Fruit fly (Drosophila melanogaster) whole organism, embryonic: ENCODE data around the gene CG6067.
A peak's percentile ranks its signal among the peaks of the same experiment; 100 is the strongest.

Experiments used
- Abd-B ChIP-seq: fragments of 200-800 bp; sonication (Bioruptor generic); optimal IDR thresholded peaks from 2 replicates; lab custom pipeline; 2018; ENCODE audit warnings: missing biosample characterization, mild to moderate bottlenecking, missing genetic modification characterization, moderate library complexity
- CG10209 ChIP-seq: fragments of 200-800 bp; sonication (Bioruptor generic); optimal IDR thresholded peaks from 3 replicates; lab custom pipeline; 2017; ENCODE audit warnings: missing biosample characterization, mild to moderate bottlenecking, missing genetic modification characterization, missing genetic modification reagents
- CG10462 ChIP-seq: fragments of 200-800 bp; sonication (Bioruptor generic); optimal IDR thresholded peaks from 2 replicates; lab custom pipeline; 2016; ENCODE audit warnings: missing biosample characterization, missing genetic modification characterization
- CG11456 ChIP-seq: fragments of 200-800 bp; sonication (Bioruptor generic); IDR thresholded peaks from 3 replicates; pipeline ENCODE4 v1.3.6; 2022; ENCODE audit warnings: missing biosample characterization, missing genetic modification characterization
- CG11504 ChIP-seq: fragments of 200-800 bp; sonication (Bioruptor generic); optimal IDR thresholded peaks from 3 replicates; lab custom pipeline; 2019; ENCODE audit warnings: missing biosample characterization, mild to moderate bottlenecking, missing genetic modification characterization, moderate library complexity
- CG12104 ChIP-seq: fragments of 200-800 bp; sonication (Bioruptor generic); optimal IDR thresholded peaks from 3 replicates; lab custom pipeline; 2016; ENCODE audit warnings: missing biosample characterization, missing genetic modification characterization
- CG13624 ChIP-seq: fragments of 200-800 bp; sonication (Bioruptor generic); optimal IDR thresholded peaks from 2 replicates; lab custom pipeline; 2016; ENCODE audit warnings: missing biosample characterization, missing genetic modification characterization
- CG14441 ChIP-seq: fragments of 200-800 bp; sonication (Bioruptor generic); IDR thresholded peaks from 2 replicates; pipeline ENCODE4 v1.3.6; 2022; ENCODE audit warnings: missing biosample characterization, missing genetic modification characterization
- CG16813 ChIP-seq: fragments of 200-800 bp; sonication (Bioruptor generic); IDR thresholded peaks from 3 replicates; pipeline ENCODE4 v1.3.6; 2022; ENCODE audit warnings: missing biosample characterization, missing genetic modification characterization; ENCODE audit not compliant: partially characterized antibody
- CG31365 ChIP-seq: fragments of 200-800 bp; sonication (Bioruptor generic); optimal IDR thresholded peaks from 2 replicates; lab custom pipeline; 2018; ENCODE audit warnings: missing biosample characterization, mild to moderate bottlenecking, missing genetic modification characterization
- CG3407 ChIP-seq: fragments of 200-800 bp; sonication (Bioruptor generic); optimal IDR thresholded peaks from 2 replicates; lab custom pipeline; 2018; ENCODE audit warnings: missing biosample characterization, mild to moderate bottlenecking, missing genetic modification characterization
- CG7786 ChIP-seq: fragments of 200-800 bp; sonication (Bioruptor generic); optimal IDR thresholded peaks from 2 replicates; lab custom pipeline; 2016; ENCODE audit warnings: missing biosample characterization, missing genetic modification characterization
- CG8478 ChIP-seq: fragments of >200 bp; optimal IDR thresholded peaks from 2 replicates; lab custom pipeline; 2018
- CG8944 ChIP-seq: fragments of 200-800 bp; sonication (Bioruptor generic); optimal IDR thresholded peaks from 3 replicates; lab custom pipeline; 2016; ENCODE audit warnings: missing biosample characterization, missing genetic modification characterization
- D19A ChIP-seq: fragments of 200-800 bp; optimal IDR thresholded peaks from 3 replicates; lab custom pipeline; 2019; ENCODE audit warnings: missing biosample characterization, mild to moderate bottlenecking, missing genetic modification characterization, moderate library complexity
- Deaf1 ChIP-seq: fragments of 200-800 bp; optimal IDR thresholded peaks from 3 replicates; lab custom pipeline; 2019; ENCODE audit warnings: missing biosample characterization, mild to moderate bottlenecking, missing genetic modification characterization, moderate library complexity
- Dfd ChIP-seq, 2 experiments: fragments of >200 bp; optimal IDR thresholded peaks; 2 replicates each; lab custom pipeline; 2017; ENCODE audit warnings: missing biosample characterization in 2 of 2, missing genetic modification characterization in 2 of 2
- Doc2 ChIP-seq: fragments of 200-800 bp; sonication (Bioruptor generic); IDR thresholded peaks from 2 replicates; pipeline ENCODE4 v1.3.6; 2022; ENCODE audit warnings: missing biosample characterization, missing genetic modification characterization
- Drgx ChIP-seq: fragments of 200-800 bp; sonication (Bioruptor generic); IDR thresholded peaks from 2 replicates; pipeline ENCODE4 v1.3.6; 2022; ENCODE audit warnings: missing biosample characterization, missing genetic modification characterization
- E2f1 ChIP-seq: fragments of 200-800 bp; sonication (Bioruptor generic); IDR thresholded peaks from 2 replicates; pipeline ENCODE4 v1.3.6; 2022; ENCODE audit warnings: missing biosample characterization, missing genetic modification characterization
- E2f2 ChIP-seq: fragments of 200-800 bp; sonication (Bioruptor generic); IDR thresholded peaks from 2 replicates; pipeline ENCODE4 v1.3.6; 2022; ENCODE audit warnings: missing biosample characterization, missing genetic modification characterization
- Ets97D ChIP-seq: fragments of 200-800 bp; sonication (Bioruptor generic); optimal IDR thresholded peaks from 3 replicates; lab custom pipeline; 2016; ENCODE audit warnings: missing biosample characterization, missing genetic modification characterization
- Hey ChIP-seq: fragments of 200-800 bp; sonication (Bioruptor generic); optimal IDR thresholded peaks from 3 replicates; lab custom pipeline; 2018; ENCODE audit warnings: missing biosample characterization, mild to moderate bottlenecking, missing genetic modification characterization
- Hr51 ChIP-seq, 2 experiments: fragments of 200-800 bp; sonication (Bioruptor generic); optimal IDR thresholded peaks; 2 replicates in 1 of 2; 3 replicates in 1 of 2; lab custom pipeline; 2016 to 2018; ENCODE audit warnings: missing biosample characterization in 2 of 2, missing genetic modification characterization in 2 of 2, mild to moderate bottlenecking in 1 of 2, moderate library complexity in 1 of 2
- Lhr ChIP-seq: fragments of 200-800 bp; sonication (Bioruptor generic); optimal IDR thresholded peaks from 3 replicates; lab custom pipeline; 2017; ENCODE audit warnings: mild to moderate bottlenecking, missing biosample characterization, missing genetic modification reagents, missing genetic modification characterization
- Oli ChIP-seq: fragments of 200-800 bp; sonication (Bioruptor generic); optimal IDR thresholded peaks from 2 replicates; lab custom pipeline; 2018; ENCODE audit warnings: missing biosample characterization, mild to moderate bottlenecking, missing genetic modification characterization, moderate library complexity
- Rx ChIP-seq: fragments of 200-800 bp; sonication (Bioruptor generic); IDR thresholded peaks from 2 replicates; pipeline ENCODE4 v1.3.6; 2022; ENCODE audit warnings: missing biosample characterization, missing genetic modification characterization
- Side ChIP-seq: fragments of 200-800 bp; sonication (Bioruptor generic); optimal IDR thresholded peaks from 2 replicates; lab custom pipeline; 2016; ENCODE audit warnings: missing biosample characterization, missing genetic modification characterization
- Ssrp ChIP-seq: fragments of 200-800 bp; sonication (Bioruptor generic); optimal IDR thresholded peaks from 2 replicates; lab custom pipeline; 2018; ENCODE audit warnings: missing biosample characterization, mild to moderate bottlenecking, missing genetic modification characterization, moderate library complexity
- YL-1 ChIP-seq: fragments of 200-800 bp; sonication (Bioruptor generic); optimal IDR thresholded peaks from 3 replicates; lab custom pipeline; 2017; ENCODE audit warnings: missing biosample characterization, mild to moderate bottlenecking, missing genetic modification characterization
- abd-A ChIP-seq: fragments of 200-800 bp; sonication (Bioruptor generic); optimal IDR thresholded peaks from 3 replicates; lab custom pipeline; 2019; ENCODE audit warnings: missing biosample characterization, mild to moderate bottlenecking, missing genetic modification characterization, moderate library complexity
- bsh ChIP-seq, 2 experiments: fragments of 200-800 bp; sonication (Bioruptor generic); optimal IDR thresholded peaks; 2 replicates each; lab custom pipeline; 2017 to 2018; ENCODE audit warnings: mild to moderate bottlenecking in 2 of 2, missing biosample characterization in 2 of 2, missing genetic modification characterization in 2 of 2, moderate library complexity in 1 of 2
- btn ChIP-seq: fragments of 200-800 bp; sonication (Bioruptor generic); optimal IDR thresholded peaks from 2 replicates; lab custom pipeline; 2016; ENCODE audit warnings: missing biosample characterization, missing genetic modification characterization
- cg ChIP-seq: fragments of 200-800 bp; sonication (Bioruptor generic); optimal IDR thresholded peaks from 3 replicates; lab custom pipeline; 2019; ENCODE audit warnings: missing biosample characterization, mild to moderate bottlenecking, missing genetic modification characterization, moderate library complexity
- crol ChIP-seq: fragments of 200-800 bp; sonication (Bioruptor generic); IDR thresholded peaks from 2 replicates; pipeline ENCODE4 v1.3.6; 2022; ENCODE audit warnings: missing biosample characterization, missing genetic modification characterization
- dpn ChIP-seq, 2 experiments: fragments of 200-800 bp; sonication (Bioruptor generic); optimal IDR thresholded peaks; 3 replicates each; lab custom pipeline; 2016; ENCODE audit warnings: missing biosample characterization in 2 of 2, missing genetic modification characterization in 2 of 2
- gcm ChIP-seq: fragments of 200-800 bp; sonication (Bioruptor generic); optimal IDR thresholded peaks from 2 replicates; lab custom pipeline; 2019; ENCODE audit warnings: missing biosample characterization, mild to moderate bottlenecking, missing genetic modification characterization, moderate library complexity
- kay ChIP-seq: fragments of 200-800 bp; sonication (Bioruptor generic); optimal IDR thresholded peaks from 2 replicates; lab custom pipeline; 2016; ENCODE audit warnings: missing biosample characterization, missing genetic modification characterization
- lmd ChIP-seq: fragments of 200-800 bp; sonication (Bioruptor generic); IDR thresholded peaks from 2 replicates; pipeline ENCODE4 v1.3.6; 2022; ENCODE audit warnings: missing biosample characterization, missing genetic modification characterization
- mld ChIP-seq: fragments of 200-800 bp; sonication (Bioruptor generic); IDR thresholded peaks from 3 replicates; pipeline ENCODE4 v1.3.6; 2022; ENCODE audit warnings: missing biosample characterization, missing genetic modification characterization; ENCODE audit not compliant: partially characterized antibody
- nom ChIP-seq: fragments of 200-800 bp; sonication (Bioruptor generic); optimal IDR thresholded peaks from 2 replicates; lab custom pipeline; 2017; ENCODE audit warnings: missing biosample characterization, missing genetic modification characterization, mild to moderate bottlenecking, moderate library complexity, missing genetic modification reagents
- salm ChIP-seq: fragments of 200-800 bp; sonication (Bioruptor generic); optimal IDR thresholded peaks from 2 replicates; lab custom pipeline; 2018; ENCODE audit warnings: missing biosample characterization, mild to moderate bottlenecking, missing genetic modification characterization
- sqz ChIP-seq: fragments of 200-800 bp; sonication (Bioruptor generic); optimal IDR thresholded peaks from 3 replicates; lab custom pipeline; 2018; ENCODE audit warnings: missing biosample characterization, mild to moderate bottlenecking, missing genetic modification characterization
- stwl ChIP-seq: fragments of 200-800 bp; sonication (Bioruptor generic); optimal IDR thresholded peaks from 3 replicates; lab custom pipeline; 2018; ENCODE audit warnings: missing biosample characterization, mild to moderate bottlenecking, missing genetic modification characterization, moderate library complexity
- tup ChIP-seq: fragments of 200-800 bp; sonication (Bioruptor generic); optimal IDR thresholded peaks from 2 replicates; lab custom pipeline; 2016; ENCODE audit warnings: missing biosample characterization, mild to moderate bottlenecking, missing genetic modification characterization, moderate library complexity

CG6067 gene

dm6 chrX:5932345-5932995, 23.0 kb upstream of the CG6067 start (continued):
- no peak for TF ChIP-seq Abd-B (GFP tag; lab: Kevin White, UChicago)
- no peak for TF ChIP-seq Hey (tag; lab: Kevin White, UChicago)
- no peak for TF ChIP-seq CG3407 (GFP tag; lab: Kevin White, UChicago)
- TF ChIP-seq lmd (GFP tag; lab: Robert Waterston, UW): peak; percentile 21; the same call in 1 of the 2 replicates
- no peak for TF ChIP-seq YL-1 (GFP tag; lab: Kevin White, UChicago)
- TF ChIP-seq E2f1: no peak
- peak; percentile 11 for TF ChIP-seq D19A (tag; lab: Kevin White, UChicago)
- TF ChIP-seq Hr51 (GFP tag; optimal IDR thresholded peaks at IDR 0.05; lab: Kevin White, UChicago): no peak
- no peak for TF ChIP-seq Ets97D (GFP tag; lab: Kevin White, UChicago)
- TF ChIP-seq gcm (GFP tag; lab: Kevin White, UChicago): no peak
- TF ChIP-seq CG10209 (GFP tag; lab: Kevin White, UChicago): peak; percentile 3
- no peak for TF ChIP-seq CG14441 (GFP tag; lab: Robert Waterston, UW)
- TF ChIP-seq CG12104 (GFP tag; lab: Kevin White, UChicago): no peak
- TF ChIP-seq btn: no peak
- no peak for TF ChIP-seq tup (GFP tag; lab: Kevin White, UChicago)
- TF ChIP-seq kay (GFP tag; lab: Kevin White, UChicago): no peak
- TF ChIP-seq Lhr (GFP tag; lab: Kevin White, UChicago): no peak
- peak; percentile 5 for TF ChIP-seq CG8944 (GFP tag; lab: Kevin White, UChicago)
- TF ChIP-seq CG10462 (GFP tag; lab: Kevin White, UChicago): no peak
- peak in 1 of 2 experiments; percentile 10 for TF ChIP-seq dpn (GFP tag; optimal IDR thresholded peaks at IDR 0.05; lab: Kevin White, UChicago)
- no peak for TF ChIP-seq Doc2 (GFP tag; lab: Robert Waterston, UW)
- TF ChIP-seq Dfd (GFP tag; optimal IDR thresholded peaks at IDR 0.05; lab: Kevin White, UChicago): no peak
- TF ChIP-seq Deaf1 (tag; lab: Kevin White, UChicago): no peak
- no peak for TF ChIP-seq Oli (tag; lab: Kevin White, UChicago)
- no peak for TF ChIP-seq Side (GFP tag; lab: Kevin White, UChicago)
- TF ChIP-seq E2f2 (GFP tag; lab: Robert Waterston, UW): no peak
- no peak for TF ChIP-seq CG11456
- TF ChIP-seq salm (tag; lab: Kevin White, UChicago): no peak
- TF ChIP-seq Rx (GFP tag; lab: Robert Waterston, UW): no peak

dm6 chrX:5935072-5935738, 20.2 kb upstream of the CG6067 start:
- TF ChIP-seq mld (GFP tag; lab: Robert Waterston, UW): no peak
- TF ChIP-seq CG16813 (GFP tag; lab: Robert Waterston, UW): no peak
- TF ChIP-seq CG8478 (lab: Kevin White, UChicago): no peak
- peak; percentile 18 for TF ChIP-seq abd-A (tag; lab: Kevin White, UChicago)
- TF ChIP-seq CG7786 (GFP tag; lab: Kevin White, UChicago): no peak
- no peak for TF ChIP-seq CG13624 (GFP tag; lab: Kevin White, UChicago)
- TF ChIP-seq Ssrp (tag; lab: Kevin White, UChicago): no peak
- peak in 1 of 2 experiments; percentile 10 for TF ChIP-seq Dfd (GFP tag; optimal IDR thresholded peaks at IDR 0.05; lab: Kevin White, UChicago)
- TF ChIP-seq CG11456: no peak
- TF ChIP-seq nom (GFP tag; lab: Kevin White, UChicago): peak; percentile 93
- TF ChIP-seq stwl (tag; lab: Kevin White, UChicago): peak; percentile 3
- peak; percentile 68 for TF ChIP-seq cg
- TF ChIP-seq CG31365 (tag; lab: Kevin White, UChicago): peak; percentile 83
- peak; percentile 76 for TF ChIP-seq Drgx (GFP tag; lab: Robert Waterston, UW)
- TF ChIP-seq CG11504 (tag; lab: Kevin White, UChicago): peak; percentile 1
- peak; percentile 62; the same call in 1 of the 2 replicates for TF ChIP-seq crol (GFP tag; lab: Robert Waterston, UW)
- TF ChIP-seq bsh (GFP tag; optimal IDR thresholded peaks at IDR 0.05; lab: Kevin White, UChicago): peak in 1 of 2 experiments; percentile 90
- TF ChIP-seq sqz (GFP tag; lab: Kevin White, UChicago): peak; percentile 19
